Worm (Caenorhabditis elegans) whole organism, L3 larva: Measurements from ENCODE around the gene F26G1.11.

Experiments
- R02D3.7 ChIP-seq: fragments of 150-350 bp; optimal IDR thresholded peaks from 2 replicates; lab custom pipeline; 2014; ENCODE audit warnings: missing biosample characterization, missing genetic modification characterization
- ZK546.5 ChIP-seq: sonication (generic microtip); optimal IDR thresholded peaks from 2 replicates; lab custom pipeline; 2017; ENCODE audit warnings: missing biosample characterization, missing genetic modification characterization
- aly-2 ChIP-seq: fragments of 150-350 bp; optimal IDR thresholded peaks from 2 replicates; lab custom pipeline; 2014; ENCODE audit warnings: missing biosample characterization, missing genetic modification characterization
- ama-1 ChIP-seq: fragments of 150-350 bp; optimal IDR thresholded peaks from 2 replicates; lab custom pipeline; 2018
- ceh-16 ChIP-seq: sonication (generic microtip); optimal IDR thresholded peaks from 2 replicates; lab custom pipeline; 2017; ENCODE audit warnings: missing biosample characterization, missing genetic modification characterization
- ceh-28 ChIP-seq: fragments of 150-350 bp; optimal IDR thresholded peaks from 2 replicates; lab custom pipeline; 2014; ENCODE audit warnings: missing biosample characterization, missing genetic modification reagents, missing genetic modification characterization
- ceh-82 ChIP-seq: fragments of 150-350 bp; optimal IDR thresholded peaks from 2 replicates; lab custom pipeline; 2014; ENCODE audit warnings: missing biosample characterization, missing genetic modification characterization
- ceh-9 ChIP-seq: sonication (generic microtip); optimal IDR thresholded peaks from 2 replicates; lab custom pipeline; 2018; ENCODE audit warnings: missing biosample characterization, missing genetic modification characterization
- daf-12 ChIP-seq: fragments of 150-350 bp; optimal IDR thresholded peaks from 2 replicates; lab custom pipeline; 2014; ENCODE audit warnings: missing biosample characterization, missing genetic modification reagents, missing genetic modification characterization
- egl-27 ChIP-seq: sonication (generic microtip); optimal IDR thresholded peaks from 4 replicates; lab custom pipeline; 2017; ENCODE audit warnings: missing biosample characterization, missing genetic modification reagents, missing genetic modification characterization
- egl-5 ChIP-seq: fragments of 150-350 bp; optimal IDR thresholded peaks from 2 replicates; lab custom pipeline; 2017; ENCODE audit warnings: missing biosample characterization, missing genetic modification reagents, missing genetic modification characterization, inconsistent platforms
- elt-1 ChIP-seq: fragments of 150-350 bp; optimal IDR thresholded peaks from 2 replicates; lab custom pipeline; 2014; ENCODE audit warnings: missing biosample characterization, missing genetic modification characterization
- elt-2 ChIP-seq: sonication (generic microtip); optimal IDR thresholded peaks from 2 replicates; lab custom pipeline; 2016; ENCODE audit warnings: missing genetic modification reagents, mild to moderate bottlenecking, missing genetic modification characterization, missing compliant biosample characterization
- elt-3 ChIP-seq, 3 experiments: fragments of 150-350 bp in 1 of 3; sonication (generic microtip) in 2 of 3; optimal IDR thresholded peaks; 2 replicates in 2 of 3; 4 replicates in 1 of 3; lab custom pipeline; 2014 to 2017; ENCODE audit warnings: missing biosample characterization in 3 of 3, missing genetic modification characterization in 3 of 3
- fkh-10 ChIP-seq: sonication (generic microtip); optimal IDR thresholded peaks from 2 replicates; lab custom pipeline; 2017; ENCODE audit warnings: missing biosample characterization, missing genetic modification reagents, missing genetic modification characterization
- fkh-2 ChIP-seq: fragments of 150-350 bp; optimal IDR thresholded peaks from 2 replicates; lab custom pipeline; 2014; ENCODE audit warnings: missing biosample characterization, missing genetic modification reagents, missing genetic modification characterization
- fos-1 ChIP-seq: fragments of 150-350 bp; optimal IDR thresholded peaks from 2 replicates; lab custom pipeline; 2014; ENCODE audit warnings: missing biosample characterization, missing genetic modification characterization
- hmg-11 ChIP-seq: sonication (generic microtip); optimal IDR thresholded peaks from 2 replicates; lab custom pipeline; 2016; ENCODE audit warnings: missing genetic modification characterization, missing compliant biosample characterization
- jun-1 ChIP-seq: fragments of 150-350 bp; optimal IDR thresholded peaks from 2 replicates; lab custom pipeline; 2014; ENCODE audit warnings: missing biosample characterization, missing genetic modification reagents, missing genetic modification characterization
- lin-15B ChIP-seq: fragments of 150-350 bp; optimal IDR thresholded peaks from 2 replicates; lab custom pipeline; 2014; ENCODE audit warnings: missing biosample characterization, missing genetic modification characterization
- lin-39 ChIP-seq: fragments of 150-350 bp; optimal IDR thresholded peaks from 2 replicates; lab custom pipeline; 2018; ENCODE audit warnings: missing biosample characterization, missing genetic modification reagents, missing genetic modification characterization
- lsy-12 ChIP-seq: sonication (generic microtip); optimal IDR thresholded peaks from 2 replicates; lab custom pipeline; 2016; ENCODE audit warnings: mild to moderate bottlenecking, missing genetic modification characterization, missing compliant biosample characterization
- mdl-1 ChIP-seq: fragments of 150-350 bp; optimal IDR thresholded peaks from 2 replicates; lab custom pipeline; 2014; ENCODE audit warnings: missing biosample characterization, missing genetic modification characterization
- mml-1 ChIP-seq: fragments of 150-350 bp; sonication (generic microtip); optimal IDR thresholded peaks from 3 replicates; lab custom pipeline; 2014; ENCODE audit warnings: missing biosample characterization, missing genetic modification characterization
- nhr-12 ChIP-seq: fragments of 150-350 bp; optimal IDR thresholded peaks from 2 replicates; lab custom pipeline; 2014; ENCODE audit warnings: missing biosample characterization, missing genetic modification characterization
- nhr-23 ChIP-seq: fragments of 150-350 bp; optimal IDR thresholded peaks from 2 replicates; lab custom pipeline; 2014; ENCODE audit warnings: missing biosample characterization, missing genetic modification reagents, missing genetic modification characterization
- nhr-237 ChIP-seq: fragments of 150-350 bp; optimal IDR thresholded peaks from 2 replicates; lab custom pipeline; 2014; ENCODE audit warnings: missing biosample characterization, missing genetic modification characterization
- nhr-25 ChIP-seq: sonication (generic microtip); optimal IDR thresholded peaks from 2 replicates; lab custom pipeline; 2017; ENCODE audit warnings: missing biosample characterization, missing genetic modification characterization
- nhr-28 ChIP-seq: fragments of 150-350 bp; optimal IDR thresholded peaks from 2 replicates; lab custom pipeline; 2014; ENCODE audit warnings: missing biosample characterization, missing genetic modification characterization
- nhr-43 ChIP-seq: sonication (generic microtip); optimal IDR thresholded peaks from 2 replicates; lab custom pipeline; 2016; ENCODE audit warnings: mild to moderate bottlenecking, missing genetic modification characterization, missing compliant biosample characterization; ENCODE audit not compliant: poor library complexity, severe bottlenecking
- nhr-67 ChIP-seq: fragments of 150-350 bp; optimal IDR thresholded peaks from 2 replicates; lab custom pipeline; 2014; ENCODE audit warnings: missing biosample characterization, missing genetic modification characterization
- nhr-76 ChIP-seq: fragments of 150-350 bp; sonication (generic microtip); optimal IDR thresholded peaks from 5 replicates; lab custom pipeline; 2014; ENCODE audit warnings: missing biosample characterization, missing genetic modification characterization
- nhr-77 ChIP-seq: fragments of 150-350 bp; optimal IDR thresholded peaks from 2 replicates; lab custom pipeline; 2014; ENCODE audit warnings: missing biosample characterization, missing genetic modification characterization
- pha-4 ChIP-seq: fragments of 150-350 bp; optimal IDR thresholded peaks from 2 replicates; lab custom pipeline; 2014; ENCODE audit warnings: missing biosample characterization, missing genetic modification reagents, missing genetic modification characterization
- pqm-1 ChIP-seq: fragments of 150-350 bp; optimal IDR thresholded peaks from 2 replicates; lab custom pipeline; 2017; ENCODE audit warnings: missing biosample characterization, missing genetic modification characterization, inconsistent platforms
- sea-2 ChIP-seq: fragments of 150-350 bp; sonication (generic microtip); optimal IDR thresholded peaks from 4 replicates; lab custom pipeline; 2014; ENCODE audit warnings: missing biosample characterization, missing genetic modification reagents, missing genetic modification characterization
- skn-1 ChIP-seq: fragments of 150-350 bp; optimal IDR thresholded peaks from 2 replicates; lab custom pipeline; 2014; ENCODE audit warnings: missing biosample characterization, missing genetic modification characterization
- snpc-4 ChIP-seq: fragments of 150-350 bp; optimal IDR thresholded peaks from 2 replicates; lab custom pipeline; 2014; ENCODE audit warnings: missing biosample characterization, missing genetic modification characterization
- tbx-2 ChIP-seq: sonication (generic microtip); optimal IDR thresholded peaks from 2 replicates; lab custom pipeline; 2016; ENCODE audit warnings: mild to moderate bottlenecking, missing genetic modification characterization, missing compliant biosample characterization
- unc-39 ChIP-seq: sonication (generic microtip); optimal IDR thresholded peaks from 4 replicates; lab custom pipeline; 2017; ENCODE audit warnings: missing biosample characterization, missing genetic modification characterization
- unc-62 ChIP-seq: fragments of 150-350 bp; sonication (generic microtip); optimal IDR thresholded peaks from 4 replicates; lab custom pipeline; 2014; ENCODE audit warnings: missing biosample characterization, missing genetic modification reagents, missing genetic modification characterization
- zag-1 ChIP-seq: fragments of 150-350 bp; optimal IDR thresholded peaks from 2 replicates; lab custom pipeline; 2014; ENCODE audit warnings: missing biosample characterization, missing genetic modification characterization
- ztf-4 ChIP-seq: fragments of 150-350 bp; optimal IDR thresholded peaks from 2 replicates; lab custom pipeline; 2014; ENCODE audit warnings: missing biosample characterization, missing genetic modification characterization

F26G1.11 gene

ce11 chrII:4815356-4815755, 38.4 kb downstream of the F26G1.11 start:
- TF ChIP-seq hmg-11 (tag; lab: Kevin White, UChicago) (no peak), nhr-23 (no peak), elt-2 (tag; lab: Kevin White, UChicago) (no peak), tbx-2 (tag; lab: Kevin White, UChicago) (no peak), ceh-82 (tag; lab: Kevin White, UChicago) (no peak), nhr-77 (tag; lab: Kevin White, UChicago) (no peak), lin-39 (tag; lab: Kevin White, UChicago) (no peak), ceh-9 (tag; lab: Kevin White, UChicago) (no peak), ama-1 (lab: Kevin White, UChicago) (no peak), R02D3.7 (tag; lab: Kevin White, UChicago) (no peak), fos-1 (tag; lab: Kevin White, UChicago) (no peak), ZK546.5 (no peak), zag-1 (no peak), unc-62 (GFP tag; lab: Kevin White, UChicago) (no peak)

ce11 chrII:4818780-4819179, 41.8 kb downstream of the F26G1.11 start:
- TF ChIP-seq elt-3 (tag; optimal IDR thresholded peaks at IDR 0.05; lab: Kevin White, UChicago) (no peak), nhr-23 (no peak), ztf-4 (tag; lab: Kevin White, UChicago) (no peak), elt-2 (tag; lab: Kevin White, UChicago) (no peak), zag-1 (no peak), nhr-25 (no peak), fkh-2 (tag; lab: Kevin White, UChicago) (no peak), pqm-1 (no peak), nhr-77 (tag; lab: Kevin White, UChicago) (no peak), fkh-10 (GFP tag; lab: Kevin White, UChicago) (no peak), egl-27 (tag; lab: Kevin White, UChicago) (no peak), snpc-4 (no peak), ama-1 (lab: Kevin White, UChicago) (no peak), R02D3.7 (tag; lab: Kevin White, UChicago) (no peak), nhr-76 (no peak), ceh-28 (tag; lab: Kevin White, UChicago) (no peak)

ce11 chrII:4821739-4822138, 44.8 kb downstream of the F26G1.11 start, which contains the start of gene lact-5:
lact-5 (minus strand) TSS chrII:4821739.
- TF ChIP-seq ceh-9 (tag; lab: Kevin White, UChicago) (no peak), unc-62 (GFP tag; lab: Kevin White, UChicago) (no peak), ZK546.5 (no peak), aly-2 (tag; lab: Kevin White, UChicago) (no peak), mdl-1 (tag; lab: Kevin White, UChicago) (no peak), snpc-4 (no peak), R02D3.7 (tag; lab: Kevin White, UChicago) (no peak), nhr-28 (no peak), sea-2 (no peak), nhr-67 (tag; lab: Kevin White, UChicago) (no peak), daf-12 (tag; lab: Kevin White, UChicago) (no peak), jun-1 (no peak), elt-3 (tag; optimal IDR thresholded peaks at IDR 0.05; lab: Kevin White, UChicago) (peak in 1 of 3 experiments; percentile 10), nhr-237 (tag; lab: Kevin White, UChicago) (no peak), elt-1 (tag; lab: Kevin White, UChicago) (no peak), fkh-10 (GFP tag; lab: Kevin White, UChicago) (no peak), unc-39 (tag; lab: Kevin White, UChicago) (no peak), nhr-23 (peak; percentile 66), ama-1 (lab: Kevin White, UChicago) (no peak), skn-1 (tag; lab: Kevin White, UChicago) (no peak), nhr-25 (peak; percentile 43), fkh-2 (tag; lab: Kevin White, UChicago) (no peak), nhr-12 (tag; lab: Kevin White, UChicago) (no peak), lin-39 (tag; lab: Kevin White, UChicago) (no peak), mml-1 (tag; lab: Kevin White, UChicago) (no peak), nhr-43 (tag; lab: Kevin White, UChicago) (peak; percentile 16), lin-15B (tag; lab: Kevin White, UChicago) (no peak), egl-27 (tag; lab: Kevin White, UChicago) (no peak), lsy-12 (no peak), fos-1 (tag; lab: Kevin White, UChicago) (no peak), nhr-76 (no peak), ceh-16 (tag; lab: Kevin White, UChicago) (no peak), pqm-1 (no peak), egl-5 (tag; lab: Kevin White, UChicago) (no peak), pha-4 (tag; lab: Kevin White, UChicago) (no peak)
